Fruit fly (Drosophila melanogaster) whole organism, wandering third instar larva: ENCODE data around the gene crol.

Source experiments
- CG9705 ChIP-seq: fragments of 200-800 bp; sonication (Bioruptor generic); optimal IDR thresholded peaks from 2 replicates; lab custom pipeline; 2018; ENCODE audit warnings: missing biosample characterization, mild to moderate bottlenecking, missing genetic modification characterization
- CrebA ChIP-seq: fragments of 200-800 bp; sonication (Bioruptor generic); optimal IDR thresholded peaks from 2 replicates; lab custom pipeline; 2016; ENCODE audit warnings: missing biosample characterization, mild to moderate bottlenecking, missing genetic modification characterization, borderline replicate concordance
- GATAd ChIP-seq: sonication (Bioruptor generic); optimal IDR thresholded peaks from 2 replicates; lab custom pipeline; 2016; ENCODE audit warnings: missing biosample characterization, missing genetic modification characterization
- Hr78 ChIP-seq: fragments of >200 bp; optimal IDR thresholded peaks from 2 replicates; lab custom pipeline; 2017; ENCODE audit warnings: missing biosample characterization, missing genetic modification characterization
- br ChIP-seq: fragments of 200-800 bp; sonication (Bioruptor generic); optimal IDR thresholded peaks from 2 replicates; lab custom pipeline; 2016; ENCODE audit warnings: missing biosample characterization, missing genetic modification characterization
- brk ChIP-seq: fragments of 200-800 bp; sonication (Bioruptor generic); optimal IDR thresholded peaks from 2 replicates; lab custom pipeline; 2016; ENCODE audit warnings: missing biosample characterization, mild to moderate bottlenecking, missing genetic modification characterization
- dsf ChIP-seq: sonication (Bioruptor generic); optimal IDR thresholded peaks from 2 replicates; lab custom pipeline; 2016; ENCODE audit warnings: missing biosample characterization, missing genetic modification characterization, borderline replicate concordance
- psq ChIP-seq: fragments of 200-800 bp; sonication (Bioruptor generic); optimal IDR thresholded peaks from 3 replicates; lab custom pipeline; 2017; ENCODE audit warnings: missing biosample characterization, mild to moderate bottlenecking, missing genetic modification characterization, moderate library complexity
- sv ChIP-seq: fragments of 200-800 bp; sonication (Bioruptor generic); optimal IDR thresholded peaks from 3 replicates; lab custom pipeline; 2016; ENCODE audit warnings: missing biosample characterization, missing genetic modification characterization
- usp ChIP-seq: fragments of >200 bp; optimal IDR thresholded peaks from 2 replicates; lab custom pipeline; 2017; ENCODE audit warnings: missing biosample characterization, missing genetic modification characterization

dm6 chr2L:11753455-11753854 lies 55.8 kb downstream of the crol start, which contains the start of gene CG42470:
- no peak for TF ChIP-seq CG9705 (GFP tag; lab: Kevin White, UChicago)
- TF ChIP-seq GATAd (GFP tag; lab: Kevin White, UChicago): no peak
- no peak for TF ChIP-seq usp (GFP tag; lab: Kevin White, UChicago)
- no peak for TF ChIP-seq Hr78 (GFP tag; lab: Kevin White, UChicago)
- TF ChIP-seq sv (GFP tag; lab: Kevin White, UChicago): no peak
- TF ChIP-seq CrebA (GFP tag; lab: Kevin White, UChicago): no peak
- TF ChIP-seq psq: no peak
- TF ChIP-seq dsf (GFP tag; lab: Kevin White, UChicago): no peak
- TF ChIP-seq br (GFP tag; lab: Kevin White, UChicago): no peak
- TF ChIP-seq brk (GFP tag; lab: Kevin White, UChicago): no peak
